Fruit fly (Drosophila melanogaster): ENCODE data around the gene Srp72.

Gene Srp72

dm6 chr3R:20579816-20580215 is 8.7 kb upstream of the Srp72 start, which contains the start of the genes EloB and Srp14 (continued):
- TF ChIP-seq CG10431 (GFP tag; optimal IDR thresholded peaks at IDR 0.05): no peak
- TF ChIP-seq Lpt (GFP tag; optimal IDR thresholded peaks at IDR 0.05): no peak
- TF ChIP-seq CG3726 (GFP tag; IDR thresholded peaks at IDR 0.05): 0 out of 3 replicates have a peak, but pooled peaks have one; percentile 13
- TF ChIP-seq CG12104 (GFP tag; optimal IDR thresholded peaks at IDR 0.05): peak; percentile 56
- TF ChIP-seq CG32772 (GFP tag; IDR thresholded peaks at IDR 0.05): peak; percentile 53
- TF ChIP-seq CG12155 (GFP tag; optimal IDR thresholded peaks at IDR 0.05): peak; percentile 77
- TF ChIP-seq Sry-δ (GFP tag; optimal IDR thresholded peaks at IDR 0.05): peak; percentile 99
- peak; percentile 67 for TF ChIP-seq CG12744 (GFP tag; optimal IDR thresholded peaks at IDR 0.05)
- TF ChIP-seq CG7786 (GFP tag; optimal IDR thresholded peaks at IDR 0.05): peak; percentile 82
- peak; percentile 73 for TF ChIP-seq Ssrp (tag; optimal IDR thresholded peaks at IDR 0.05)
- TF ChIP-seq CG17359 (tag; optimal IDR thresholded peaks at IDR 0.05): peak; percentile 74
- peak; percentile 98 for TF ChIP-seq knrl (GFP tag; IDR thresholded peaks at IDR 0.05; ENCODE audit: partially characterized antibody)
- peak; percentile 62 for TF ChIP-seq fd96Cb (tag; optimal IDR thresholded peaks at IDR 0.05)
- peak; percentile 78 for TF ChIP-seq lmd (GFP tag; IDR thresholded peaks at IDR 0.05)
- peak; percentile 74 for TF ChIP-seq Dek (tag; optimal IDR thresholded peaks at IDR 0.05)
- TF ChIP-seq dpn (GFP tag; optimal IDR thresholded peaks at IDR 0.05): peak; percentile 78 to 83
- TF ChIP-seq CG12391 (tag; optimal IDR thresholded peaks at IDR 0.05): peak; percentile 92
- peak; percentile 85 for TF ChIP-seq zen (tag; optimal IDR thresholded peaks at IDR 0.05)
- peak; percentile 78 for TF ChIP-seq CG12942 (GFP tag; optimal IDR thresholded peaks at IDR 0.05)
- TF ChIP-seq Hr51 (GFP tag; optimal IDR thresholded peaks at IDR 0.05): peak; percentile 75 to 79
- no peak for TF ChIP-seq CkIIα-i1 (GFP tag; IDR thresholded peaks at IDR 0.05)
- TF ChIP-seq Ets97D (GFP tag; optimal IDR thresholded peaks at IDR 0.05): peak; percentile 91
- peak; percentile 65 for TF ChIP-seq CG4328 (GFP tag; optimal IDR thresholded peaks at IDR 0.05)
- peak; percentile 97 for TF ChIP-seq inv (GFP tag; IDR thresholded peaks at IDR 0.05; ENCODE audit: partially characterized antibody)
- peak; percentile 48; the same call in 2 of the 3 replicates for TF ChIP-seq CG14050 (GFP tag; IDR thresholded peaks at IDR 0.05)
- no peak for TF ChIP-seq Rx (GFP tag; IDR thresholded peaks at IDR 0.05)
- TF ChIP-seq yki (optimal IDR thresholded peaks at IDR 0.05): no peak
- TF ChIP-seq CG10274 (GFP tag; optimal IDR thresholded peaks at IDR 0.05): no peak
- TF ChIP-seq unc-4 (GFP tag; IDR thresholded peaks at IDR 0.05; ENCODE audit: partially characterized antibody): peak; percentile 98
- no peak for TF ChIP-seq sim (GFP tag; IDR thresholded peaks at IDR 0.05)
- TF ChIP-seq salm (tag; optimal IDR thresholded peaks at IDR 0.05): peak; percentile 76
- TF ChIP-seq CG7271 (tag; optimal IDR thresholded peaks at IDR 0.05): no peak
- no peak for TF ChIP-seq dati (GFP tag; IDR thresholded peaks at IDR 0.05)
- peak; percentile 54 for TF ChIP-seq ssp (GFP tag; IDR thresholded peaks at IDR 0.05)
- peak; percentile 83 for TF ChIP-seq zfh1 (GFP tag; IDR thresholded peaks at IDR 0.05)
- TF ChIP-seq Doc2 (GFP tag; IDR thresholded peaks at IDR 0.05): no peak
- no peak for TF ChIP-seq Dfd (GFP tag; optimal IDR thresholded peaks at IDR 0.05)
- 0 out of 2 replicates have a peak, but pooled peaks have one; percentile 18 for TF ChIP-seq gsb (GFP tag; IDR thresholded peaks at IDR 0.05)
- peak; percentile 53 for TF ChIP-seq CG1529 (GFP tag; optimal IDR thresholded peaks at IDR 0.05)
- TF ChIP-seq nau (GFP tag; optimal IDR thresholded peaks at IDR 0.05): no peak
- no peak for TF ChIP-seq CG11504 (tag; optimal IDR thresholded peaks at IDR 0.05)
- peak; percentile 72 for TF ChIP-seq CG11247 (GFP tag; IDR thresholded peaks at IDR 0.05)
- peak; percentile 96 for TF ChIP-seq vvl (GFP tag; IDR thresholded peaks at IDR 0.05)
- no peak for TF ChIP-seq Gsc (GFP tag; IDR thresholded peaks at IDR 0.05)
- TF ChIP-seq CG10543 (GFP tag; optimal IDR thresholded peaks at IDR 0.05): peak; percentile 73
- peak; percentile 31 for TF ChIP-seq en (GFP tag; optimal IDR thresholded peaks at IDR 0.05)
- TF ChIP-seq HHEX (GFP tag; optimal IDR thresholded peaks at IDR 0.05): peak; percentile 42
- peak; percentile 28 for TF ChIP-seq wek (GFP tag; optimal IDR thresholded peaks at IDR 0.05)
- TF ChIP-seq lab (GFP tag; optimal IDR thresholded peaks at IDR 0.05): no peak
- TF ChIP-seq Optix (GFP tag; IDR thresholded peaks at IDR 0.05): no peak
- TF ChIP-seq CG17612 (GFP tag; IDR thresholded peaks at IDR 0.05): peak; percentile 40; the same call in 1 of the 2 replicates
